Fruit fly (Drosophila melanogaster): ENCODE data around the gene Act88F.
A peak's percentile ranks its signal among the peaks of the same experiment; 100 is the strongest.

Gene Act88F

dm6 chr3R:15472753-15473212 is 33.0 kb downstream of the Act88F start (continued):
- TF ChIP-seq scrt (GFP tag; optimal IDR thresholded peaks at IDR 0.05): peak; percentile 62
- TF ChIP-seq bigmax (GFP tag; optimal IDR thresholded peaks at IDR 0.05): no peak
- TF ChIP-seq BEAF-32 (GFP tag; optimal IDR thresholded peaks at IDR 0.05): no peak
- no peak for TF ChIP-seq chn (GFP tag; optimal IDR thresholded peaks at IDR 0.05)
- TF ChIP-seq CG10654 (GFP tag; optimal IDR thresholded peaks at IDR 0.05): peak; percentile 9
- peak; percentile 56 for TF ChIP-seq HLH54F (GFP tag; optimal IDR thresholded peaks at IDR 0.05)
- TF ChIP-seq CG1832 (GFP tag; optimal IDR thresholded peaks at IDR 0.05): no peak
- no peak for TF ChIP-seq tx (GFP tag; optimal IDR thresholded peaks at IDR 0.05)
- peak; percentile 38 for TF ChIP-seq az2 (GFP tag; optimal IDR thresholded peaks at IDR 0.05)
- no peak for TF ChIP-seq HLH4C (GFP tag; IDR thresholded peaks at IDR 0.05; ENCODE audit: partially characterized antibody)
- no peak for TF ChIP-seq CG43689 (GFP tag; IDR thresholded peaks at IDR 0.05)
- peak; percentile 26 for TF ChIP-seq unpg (GFP tag; optimal IDR thresholded peaks at IDR 0.05)
- no peak for TF ChIP-seq CG8478 (optimal IDR thresholded peaks at IDR 0.05)
- no peak for TF ChIP-seq Xbp1 (GFP tag; optimal IDR thresholded peaks at IDR 0.05)
- TF ChIP-seq D (optimal IDR thresholded peaks at IDR 0.05): no peak
- no peak for TF ChIP-seq D (GFP tag; optimal IDR thresholded peaks at IDR 0.05)
- no peak for TF ChIP-seq CG5180 (GFP tag; optimal IDR thresholded peaks at IDR 0.05)
- TF ChIP-seq CG14050 (GFP tag; IDR thresholded peaks at IDR 0.05): no peak
- peak; percentile 70 for TF ChIP-seq CG9932 (GFP tag; IDR thresholded peaks at IDR 0.05)
- TF ChIP-seq CG12104 (GFP tag; optimal IDR thresholded peaks at IDR 0.05): peak; percentile 29
- TF ChIP-seq zf30C (GFP tag; optimal IDR thresholded peaks at IDR 0.05): no peak
- peak; percentile 43 for TF ChIP-seq ems (GFP tag; optimal IDR thresholded peaks at IDR 0.05)
- TF ChIP-seq Abd-B (GFP tag; optimal IDR thresholded peaks at IDR 0.05): peak; percentile 28
- peak; percentile 26 for TF ChIP-seq Max (GFP tag; optimal IDR thresholded peaks at IDR 0.05)
- TF ChIP-seq CHES-1-like (GFP tag; optimal IDR thresholded peaks at IDR 0.05): peak; percentile 22
- TF ChIP-seq Tbp (GFP tag; optimal IDR thresholded peaks at IDR 0.05): no peak
- TF ChIP-seq Rfx (GFP tag; IDR thresholded peaks at IDR 0.05): peak; percentile 76
- TF ChIP-seq crc (GFP tag; optimal IDR thresholded peaks at IDR 0.05): peak; percentile 4
- no peak for TF ChIP-seq unc-4 (GFP tag; IDR thresholded peaks at IDR 0.05; ENCODE audit: partially characterized antibody)
- peak; percentile 93 for TF ChIP-seq D19A (tag; optimal IDR thresholded peaks at IDR 0.05)
- no peak for TF ChIP-seq gcm2 (GFP tag; optimal IDR thresholded peaks at IDR 0.05)
- TF ChIP-seq h (optimal IDR thresholded peaks at IDR 0.05): no peak
- TF ChIP-seq fd96Cb (tag; optimal IDR thresholded peaks at IDR 0.05): peak; percentile 27
- no peak for TF ChIP-seq sna (GFP tag; IDR thresholded peaks at IDR 0.05; ENCODE audit: partially characterized antibody)
- TF ChIP-seq gcm (GFP tag; optimal IDR thresholded peaks at IDR 0.05): no peak
- TF ChIP-seq chif (GFP tag; optimal IDR thresholded peaks at IDR 0.05): peak; percentile 7 to 18
- TF ChIP-seq tgo (GFP tag; IDR thresholded peaks at IDR 0.05): peak; percentile 43; the same call in 1 of the 3 replicates
- no peak for TF ChIP-seq CG1603 (tag; optimal IDR thresholded peaks at IDR 0.05)
- TF ChIP-seq cg (GFP tag; optimal IDR thresholded peaks at IDR 0.05): no peak
- TF ChIP-seq CG9797 (GFP tag; optimal IDR thresholded peaks at IDR 0.05): no peak
- peak; percentile 62; the same call in 2 of the 3 replicates for TF ChIP-seq CG17361 (GFP tag; IDR thresholded peaks at IDR 0.05)
- no peak for TF ChIP-seq slou (GFP tag; optimal IDR thresholded peaks at IDR 0.05)
- TF ChIP-seq sens (GFP tag): peak; percentile 86
- TF ChIP-seq Hr78 (GFP tag; optimal IDR thresholded peaks at IDR 0.05): no peak
- peak; percentile 43 for TF ChIP-seq caup (GFP tag; optimal IDR thresholded peaks at IDR 0.05; ENCODE audit: severe bottlenecking)
- TF ChIP-seq HHEX (GFP tag; optimal IDR thresholded peaks at IDR 0.05): peak; percentile 32
- 0 out of 2 replicates have a peak, but pooled peaks have one; percentile 19 for TF ChIP-seq CG6689 (GFP tag; IDR thresholded peaks at IDR 0.05)
- TF ChIP-seq ranshi (GFP tag; IDR thresholded peaks at IDR 0.05): peak; percentile 35; the same call in 1 of the 2 replicates
- peak; percentile 25 for TF ChIP-seq CG18476 (GFP tag; optimal IDR thresholded peaks at IDR 0.05)
- TF ChIP-seq exex (tag; optimal IDR thresholded peaks at IDR 0.05): no peak
- no peak for TF ChIP-seq CG13123 (GFP tag; optimal IDR thresholded peaks at IDR 0.05)

Data from whole organism, embryonic.